Fruit fly (Drosophila melanogaster) whole organism, wandering third instar larva: ENCODE measurements around the gene CG33648.

Source experiments
- Dfd ChIP-seq: fragments of >200 bp; optimal IDR thresholded peaks from 2 replicates; lab custom pipeline; 2017; ENCODE audit warnings: missing biosample characterization, missing genetic modification characterization
- Hnf4 ChIP-seq: fragments of 200-800 bp; sonication (Bioruptor generic); optimal IDR thresholded peaks from 2 replicates; lab custom pipeline; 2016; ENCODE audit warnings: missing biosample characterization, mild to moderate bottlenecking, missing genetic modification characterization
- Jra ChIP-seq: sonication (Bioruptor generic); optimal IDR thresholded peaks from 2 replicates; lab custom pipeline; 2016; ENCODE audit warnings: missing biosample characterization, missing genetic modification characterization
- Rel ChIP-seq, 2 experiments: fragments of 200-800 bp; sonication (Bioruptor generic) in 1 of 2; optimal IDR thresholded peaks; 2 replicates in 1 of 2; 3 replicates in 1 of 2; lab custom pipeline; 2016 to 2019; ENCODE audit warnings: mild to moderate bottlenecking in 2 of 2, missing biosample characterization in 2 of 2, missing genetic modification characterization in 2 of 2, moderate library complexity in 1 of 2
- Sp1 ChIP-seq: fragments of 200-800 bp; sonication (Bioruptor generic); optimal IDR thresholded peaks from 3 replicates; lab custom pipeline; 2019; ENCODE audit warnings: missing biosample characterization, mild to moderate bottlenecking, missing genetic modification characterization, moderate library complexity
- dmrt93B ChIP-seq: fragments of 200-800 bp; sonication (Bioruptor generic); optimal IDR thresholded peaks from 2 replicates; lab custom pipeline; 2018; ENCODE audit warnings: missing biosample characterization, mild to moderate bottlenecking, missing genetic modification characterization
- dsf ChIP-seq: sonication (Bioruptor generic); optimal IDR thresholded peaks from 2 replicates; lab custom pipeline; 2016; ENCODE audit warnings: missing biosample characterization, missing genetic modification characterization, borderline replicate concordance
- lola ChIP-seq: fragments of >200 bp; optimal IDR thresholded peaks from 2 replicates; lab custom pipeline; 2017; ENCODE audit warnings: missing biosample characterization, missing genetic modification characterization
- psq ChIP-seq: fragments of 200-800 bp; sonication (Bioruptor generic); optimal IDR thresholded peaks from 3 replicates; lab custom pipeline; 2017; ENCODE audit warnings: missing biosample characterization, mild to moderate bottlenecking, missing genetic modification characterization, moderate library complexity
- usp ChIP-seq: fragments of >200 bp; optimal IDR thresholded peaks from 2 replicates; lab custom pipeline; 2017; ENCODE audit warnings: missing biosample characterization, missing genetic modification characterization

- TF ChIP-seq dsf (GFP tag; lab: Kevin White, UChicago): no peak
- TF ChIP-seq Dfd (GFP tag; lab: Kevin White, UChicago): no peak
- no peak for TF ChIP-seq usp (GFP tag; lab: Kevin White, UChicago)
- no peak for TF ChIP-seq psq (GFP tag; lab: Kevin White, UChicago)
- TF ChIP-seq Hnf4 (GFP tag; lab: Kevin White, UChicago): no peak
- TF ChIP-seq Sp1: no peak
- no peak for TF ChIP-seq dmrt93B (GFP tag; lab: Kevin White, UChicago)
- no peak for TF ChIP-seq lola
- TF ChIP-seq Jra (GFP tag; lab: Kevin White, UChicago): no peak
- TF ChIP-seq Rel (GFP tag; optimal IDR thresholded peaks at IDR 0.05; lab: Kevin White, UChicago): no peak
- TF ChIP-seq Rel (tag; optimal IDR thresholded peaks at IDR 0.05; lab: Kevin White, UChicago): no peak
Measured at dm6 chr2L:14483395-14483794, 40.7 kb upstream of the CG33648 start.
